Fruit fly (Drosophila melanogaster) whole organism, prepupa: ENCODE measurements around the gene Lst8.

Experiments
- Blimp-1 ChIP-seq: fragments of 200-800 bp; sonication (Bioruptor generic); optimal IDR thresholded peaks from 3 replicates; lab custom pipeline; 2017; ENCODE audit warnings: missing biosample characterization, missing genetic modification characterization, mild to moderate bottlenecking, moderate library complexity, missing genetic modification reagents
- CG10631 ChIP-seq: fragments of 200-800 bp; sonication (Bioruptor generic); optimal IDR thresholded peaks from 2 replicates; lab custom pipeline; 2016; ENCODE audit warnings: missing biosample characterization, missing genetic modification characterization
- CG10669 ChIP-seq: fragments of 200-800 bp; sonication (Bioruptor generic); optimal IDR thresholded peaks from 3 replicates; lab custom pipeline; 2018; ENCODE audit warnings: missing biosample characterization, mild to moderate bottlenecking, missing genetic modification characterization, moderate library complexity
- CG11294 ChIP-seq: fragments of 200-800 bp; sonication (Bioruptor generic); IDR thresholded peaks from 2 replicates; pipeline ENCODE4 v1.3.6; 2022; ENCODE audit warnings: missing biosample characterization, missing genetic modification characterization
- CG11762 ChIP-seq: fragments of 200-800 bp; sonication (Bioruptor generic); optimal IDR thresholded peaks from 3 replicates; lab custom pipeline; 2016; ENCODE audit warnings: missing biosample characterization, missing genetic modification characterization; ENCODE audit not compliant: insufficient read depth
- CG11902 ChIP-seq: fragments of 200-800 bp; sonication (Bioruptor generic); optimal IDR thresholded peaks from 3 replicates; lab custom pipeline; 2016; ENCODE audit warnings: missing biosample characterization, missing genetic modification characterization
- CG15336 ChIP-seq: fragments of 200-800 bp; sonication (Bioruptor generic); IDR thresholded peaks from 2 replicates; pipeline ENCODE4 v1.3.6; 2022; ENCODE audit warnings: missing biosample characterization, missing genetic modification characterization
- CG3032 ChIP-seq: fragments of 200-800 bp; optimal IDR thresholded peaks from 2 replicates; lab custom pipeline; 2019; ENCODE audit warnings: missing biosample characterization, mild to moderate bottlenecking, missing genetic modification characterization, moderate library complexity
- CG32006 ChIP-seq: fragments of 200-800 bp; sonication (Bioruptor generic); optimal IDR thresholded peaks from 3 replicates; lab custom pipeline; 2017; ENCODE audit warnings: missing biosample characterization, mild to moderate bottlenecking, missing genetic modification characterization
- CG34406 ChIP-seq: fragments of 200-800 bp; sonication (Bioruptor generic); optimal IDR thresholded peaks from 3 replicates; lab custom pipeline; 2016; ENCODE audit warnings: missing biosample characterization, missing genetic modification characterization
- CG3919 ChIP-seq: fragments of 200-800 bp; sonication (Bioruptor generic); optimal IDR thresholded peaks from 3 replicates; lab custom pipeline; 2016; ENCODE audit warnings: missing biosample characterization, missing genetic modification characterization
- CG4318 ChIP-seq: fragments of 200-800 bp; sonication (Bioruptor generic); optimal IDR thresholded peaks from 3 replicates; lab custom pipeline; 2017; ENCODE audit warnings: missing biosample characterization, mild to moderate bottlenecking, missing genetic modification characterization
- CG6163 ChIP-seq: fragments of 200-800 bp; sonication (Bioruptor generic); IDR thresholded peaks from 3 replicates; pipeline ENCODE4 v1.3.6; 2022; ENCODE audit warnings: missing biosample characterization, missing genetic modification characterization
- CG6276 ChIP-seq: fragments of 200-800 bp; sonication (Bioruptor generic); optimal IDR thresholded peaks from 2 replicates; lab custom pipeline; 2017; ENCODE audit warnings: missing biosample characterization, mild to moderate bottlenecking, missing genetic modification characterization
- CG6792 ChIP-seq: fragments of 200-800 bp; sonication (Bioruptor generic); optimal IDR thresholded peaks from 3 replicates; lab custom pipeline; 2016; ENCODE audit warnings: missing biosample characterization, missing genetic modification characterization
- CG6808 ChIP-seq: fragments of 200-800 bp; sonication (Bioruptor generic); optimal IDR thresholded peaks from 3 replicates; lab custom pipeline; 2017; ENCODE audit warnings: missing biosample characterization, missing genetic modification characterization, mild to moderate bottlenecking, moderate library complexity, missing genetic modification reagents
- CG8119 ChIP-seq: fragments of 200-800 bp; sonication (Bioruptor generic); IDR thresholded peaks from 3 replicates; pipeline ENCODE4 v1.3.6; 2022; ENCODE audit warnings: missing biosample characterization, missing genetic modification characterization
- CG8319 ChIP-seq: fragments of 200-800 bp; sonication (Bioruptor generic); optimal IDR thresholded peaks from 3 replicates; lab custom pipeline; 2016; ENCODE audit warnings: missing biosample characterization, missing genetic modification characterization
- CG9139 ChIP-seq: fragments of 200-800 bp; sonication (Bioruptor generic); optimal IDR thresholded peaks from 3 replicates; lab custom pipeline; 2017; ENCODE audit warnings: missing biosample characterization, mild to moderate bottlenecking, missing genetic modification characterization
- Eip75B ChIP-seq: fragments of 200-800 bp; sonication (Bioruptor generic); optimal IDR thresholded peaks from 3 replicates; lab custom pipeline; 2016; ENCODE audit warnings: missing biosample characterization, missing genetic modification characterization
- Eip78C ChIP-seq: fragments of 200-800 bp; sonication (Bioruptor generic); peaks from one replicate; lab custom pipeline; 2016; ENCODE audit warnings: missing biosample characterization, missing genetic modification characterization
- Ets21C ChIP-seq: fragments of 200-800 bp; sonication (Bioruptor generic); optimal IDR thresholded peaks from 3 replicates; lab custom pipeline; 2016; ENCODE audit warnings: missing biosample characterization, missing genetic modification characterization
- Gug ChIP-seq: fragments of 200-800 bp; sonication (Bioruptor generic); IDR thresholded peaks from 2 replicates; pipeline ENCODE4 v1.3.6; 2022; ENCODE audit warnings: missing biosample characterization, missing genetic modification characterization
- Hr38 ChIP-seq: sonication (Bioruptor generic); optimal IDR thresholded peaks from 2 replicates; lab custom pipeline; 2016; ENCODE audit warnings: missing biosample characterization, missing genetic modification characterization
- Hr39 ChIP-seq: fragments of 200-800 bp; sonication (Bioruptor generic); optimal IDR thresholded peaks from 2 replicates; lab custom pipeline; 2016; ENCODE audit warnings: missing biosample characterization, missing genetic modification characterization
- Lpt ChIP-seq: fragments of 200-800 bp; sonication (Bioruptor generic); optimal IDR thresholded peaks from 3 replicates; lab custom pipeline; 2016; ENCODE audit warnings: missing biosample characterization, missing genetic modification characterization
- Smox ChIP-seq: fragments of 200-800 bp; sonication (Bioruptor generic); optimal IDR thresholded peaks from 3 replicates; lab custom pipeline; 2016; ENCODE audit warnings: missing biosample characterization, missing genetic modification characterization
- Sox102F ChIP-seq: fragments of 200-800 bp; sonication (Bioruptor generic); optimal IDR thresholded peaks from 2 replicates; lab custom pipeline; 2016; ENCODE audit warnings: missing biosample characterization, mild to moderate bottlenecking, missing genetic modification characterization
- Sox14 ChIP-seq: fragments of 200-800 bp; sonication (Bioruptor generic); optimal IDR thresholded peaks from 3 replicates; lab custom pipeline; 2016; ENCODE audit warnings: missing biosample characterization, missing genetic modification characterization
- acj6 ChIP-seq: fragments of 200-800 bp; sonication (Bioruptor generic); optimal IDR thresholded peaks from 3 replicates; lab custom pipeline; 2016; ENCODE audit warnings: missing biosample characterization, missing genetic modification characterization
- cyc ChIP-seq: fragments of 200-800 bp; sonication (Bioruptor generic); optimal IDR thresholded peaks from 3 replicates; lab custom pipeline; 2016; ENCODE audit warnings: missing biosample characterization, missing genetic modification characterization
- dsx ChIP-seq: fragments of 200-800 bp; optimal IDR thresholded peaks from 3 replicates; lab custom pipeline; 2019; ENCODE audit warnings: missing biosample characterization, mild to moderate bottlenecking, missing genetic modification characterization, moderate library complexity; ENCODE audit not compliant: poor library complexity, severe bottlenecking
- eg ChIP-seq: fragments of 200-800 bp; sonication (Bioruptor generic); IDR thresholded peaks from 3 replicates; pipeline ENCODE4 v1.3.6; 2022; ENCODE audit warnings: missing biosample characterization, missing genetic modification characterization
- esn ChIP-seq: fragments of 200-800 bp; sonication (Bioruptor generic); optimal IDR thresholded peaks from 2 replicates; lab custom pipeline; 2016; ENCODE audit warnings: missing biosample characterization, mild to moderate bottlenecking, missing genetic modification characterization, moderate library complexity
- fd59A ChIP-seq: fragments of 200-800 bp; sonication (Bioruptor generic); optimal IDR thresholded peaks from 2 replicates; lab custom pipeline; 2017; ENCODE audit warnings: missing biosample characterization, mild to moderate bottlenecking, missing genetic modification characterization, missing genetic modification reagents
- fd85E ChIP-seq: fragments of 200-800 bp; sonication (Bioruptor generic); optimal IDR thresholded peaks from 3 replicates; lab custom pipeline; 2016; ENCODE audit warnings: missing biosample characterization, missing genetic modification characterization
- lz ChIP-seq: fragments of 200-800 bp; sonication (Bioruptor generic); optimal IDR thresholded peaks from 3 replicates; lab custom pipeline; 2016; ENCODE audit warnings: missing biosample characterization, missing genetic modification characterization
- net ChIP-seq: fragments of 200-800 bp; sonication (Bioruptor generic); optimal IDR thresholded peaks from 3 replicates; lab custom pipeline; 2016; ENCODE audit warnings: missing biosample characterization, missing genetic modification characterization
- salr ChIP-seq, 2 experiments: fragments of 200-800 bp; sonication (Bioruptor generic); optimal IDR thresholded peaks; 3 replicates each; lab custom pipeline; 2016 to 2018; ENCODE audit warnings: missing biosample characterization in 2 of 2, missing genetic modification characterization in 2 of 2, mild to moderate bottlenecking in 1 of 2
- ss ChIP-seq, 2 experiments: fragments of 200-800 bp; sonication (Bioruptor generic); optimal IDR thresholded peaks; 2 replicates in 1 of 2; 3 replicates in 1 of 2; lab custom pipeline; 2017 to 2018; ENCODE audit warnings: mild to moderate bottlenecking in 2 of 2, missing biosample characterization in 2 of 2, missing genetic modification characterization in 2 of 2, moderate library complexity in 1 of 2
- svp ChIP-seq: fragments of 200-800 bp; sonication (Bioruptor generic); peaks from one replicate; lab custom pipeline; 2016; ENCODE audit warnings: missing biosample characterization, missing genetic modification characterization
- topi ChIP-seq: fragments of 200-800 bp; sonication (Bioruptor generic); optimal IDR thresholded peaks from 3 replicates; lab custom pipeline; 2016; ENCODE audit warnings: missing biosample characterization, missing genetic modification characterization
- vri ChIP-seq: fragments of 200-800 bp; sonication (Bioruptor generic); optimal IDR thresholded peaks from 3 replicates; lab custom pipeline; 2016; ENCODE audit warnings: missing biosample characterization, mild to moderate bottlenecking, missing genetic modification characterization

Gene Lst8

dm6 chrX:9582659-9583317, 23.0 kb downstream of the Lst8 start (continued):
- TF ChIP-seq salr (GFP tag; optimal IDR thresholded peaks at IDR 0.05; lab: Kevin White, UChicago) (peak in 1 of 2 experiments; percentile 65), CG3919 (GFP tag; lab: Kevin White, UChicago) (peak; percentile 64), CG8119 (peak; percentile 68; the same call in 2 of the 3 replicates), CG8319 (GFP tag; lab: Kevin White, UChicago) (peak; percentile 17), vri (GFP tag; lab: Kevin White, UChicago) (peak; percentile 26), CG9139 (GFP tag; lab: Kevin White, UChicago) (no peak), Sox14 (GFP tag; lab: Kevin White, UChicago) (peak; percentile 62), topi (peak; percentile 65), lz (peak; percentile 58), CG6792 (GFP tag; lab: Kevin White, UChicago) (peak; percentile 65), net (GFP tag; lab: Kevin White, UChicago) (peak; percentile 54), CG32006 (GFP tag; lab: Kevin White, UChicago) (peak; percentile 81), Ets21C (GFP tag; lab: Kevin White, UChicago) (peak; percentile 15), Smox (peak; percentile 69), eg (GFP tag; lab: Robert Waterston, UW) (peak; percentile 47; the same call in 1 of the 3 replicates), CG34406 (peak; percentile 68)

dm6 chrX:9581869-9582268, 23.9 kb downstream of the Lst8 start:
- TF ChIP-seq CG11294 (GFP tag; lab: Robert Waterston, UW) (no peak), CG8319 (GFP tag; lab: Kevin White, UChicago) (peak; percentile 37), fd85E (GFP tag; lab: Kevin White, UChicago) (no peak), Lpt (peak; percentile 13), Eip78C (GFP tag; lab: Kevin White, UChicago) (peak; percentile 79), dsx (GFP tag; lab: Kevin White, UChicago) (peak; percentile 56), CG15336 (GFP tag; lab: Robert Waterston, UW) (peak; percentile 9; the same call in 1 of the 2 replicates), Blimp-1 (peak; percentile 81), Hr38 (GFP tag; lab: Kevin White, UChicago) (no peak), topi (peak; percentile 22), ss (GFP tag; optimal IDR thresholded peaks at IDR 0.05; lab: Kevin White, UChicago) (peak; percentile 35), CG9139 (GFP tag; lab: Kevin White, UChicago) (peak; percentile 4), svp (peak; percentile 62)

- TF ChIP-seq Eip75B (GFP tag; lab: Kevin White, UChicago), result peak; percentile 13
- TF ChIP-seq CG6808 (GFP tag; lab: Kevin White, UChicago), result no peak
- no peak for TF ChIP-seq CG3032 (tag; lab: Kevin White, UChicago)
- TF ChIP-seq dsx (GFP tag; lab: Kevin White, UChicago), result peak; percentile 15
- no peak for TF ChIP-seq CG6163 (GFP tag; lab: Robert Waterston, UW)
- peak; percentile 52 to 72 for TF ChIP-seq ss (GFP tag; optimal IDR thresholded peaks at IDR 0.05; lab: Kevin White, UChicago)
- TF ChIP-seq eg (GFP tag; lab: Robert Waterston, UW), result 0 out of 3 replicates have a peak, but pooled peaks have one; percentile 16
- 0 out of 3 replicates have a peak, but pooled peaks have one; percentile 17 for TF ChIP-seq CG8119
- peak; percentile 77 for TF ChIP-seq Blimp-1
- no peak for TF ChIP-seq Gug (GFP tag; lab: Robert Waterston, UW)
- no peak for TF ChIP-seq Hr39 (GFP tag; lab: Kevin White, UChicago)
These were observed 25.2 kb downstream of the Lst8 start for dm6 chrX:9580544-9580943.

dm6 chrX:9579918-9580521, 25.7 kb downstream of the Lst8 start, which contains the start of gene LPCAT:
LPCAT (minus strand) TSS chrX:9579987.
- TF ChIP-seq CG10669 (GFP tag; lab: Kevin White, UChicago), result peak; percentile 51
- TF ChIP-seq cyc, result peak; percentile 86
- TF ChIP-seq CG15336 (GFP tag; lab: Robert Waterston, UW), result 0 out of 2 replicates have a peak, but pooled peaks have one; percentile 41
- peak; percentile 39 for TF ChIP-seq CG3032 (tag; lab: Kevin White, UChicago)
- TF ChIP-seq fd59A (GFP tag; lab: Kevin White, UChicago), result no peak
- no peak for TF ChIP-seq CG6276 (GFP tag; lab: Kevin White, UChicago)
- peak; percentile 50 for TF ChIP-seq CG10631
- TF ChIP-seq CG11762 (GFP tag; lab: Kevin White, UChicago), result peak; percentile 46
- peak; percentile 14 for TF ChIP-seq acj6 (GFP tag; lab: Kevin White, UChicago)
- peak; percentile 71 for TF ChIP-seq Hr39 (GFP tag; lab: Kevin White, UChicago)
- TF ChIP-seq CG34406, result no peak
- TF ChIP-seq CG11902 (GFP tag; lab: Kevin White, UChicago), result peak; percentile 70
- peak; percentile 36 for TF ChIP-seq esn (GFP tag; lab: Kevin White, UChicago)
- TF ChIP-seq net (GFP tag; lab: Kevin White, UChicago), result no peak
- peak; percentile 42 for TF ChIP-seq CG8319 (GFP tag; lab: Kevin White, UChicago)
- TF ChIP-seq CG4318 (GFP tag; lab: Kevin White, UChicago), result no peak
- no peak for TF ChIP-seq Sox102F
